Worm (Caenorhabditis elegans) whole organism, young adult: Measurements from ENCODE around the gene C55A1.1.
"Not testable (repeated sequence)": the region's sequence is repeated elsewhere in the genome, so short reads cannot be mapped to it uniquely, and the experiment has no call there.

ENCODE experiments used
- B0261.1 ChIP-seq: sonication (generic microtip); optimal IDR thresholded peaks from 2 replicates; lab custom pipeline; 2016; ENCODE audit warnings: mild to moderate bottlenecking, missing genetic modification characterization, moderate library complexity, missing compliant biosample characterization
- C17E4.6 ChIP-seq: fragments of 200-800 bp; sonication (Bioruptor generic); IDR thresholded peaks from 2 replicates; pipeline ENCODE4 v1.3.6; 2022; ENCODE audit warnings: missing genetic modification reagents, missing genetic modification characterization, missing compliant biosample characterization
- F33H1.4 ChIP-seq: fragments of 200-800 bp; sonication (Bioruptor generic); IDR thresholded peaks from 2 replicates; pipeline ENCODE4 v1.3.6; 2022; ENCODE audit warnings: missing genetic modification reagents, missing genetic modification characterization, missing compliant biosample characterization
- F49E8.2 ChIP-seq: sonication (generic microtip); optimal IDR thresholded peaks from 3 replicates; lab custom pipeline; 2017; ENCODE audit warnings: missing genetic modification characterization, mild to moderate bottlenecking, missing compliant biosample characterization, antibody characterized with exemption, moderate library complexity; ENCODE audit not compliant: insufficient read depth
- F57A8.1 ChIP-seq: fragments of 200-800 bp; sonication (Bioruptor generic); optimal IDR thresholded peaks from 2 replicates; lab custom pipeline; 2018; ENCODE audit warnings: mild to moderate bottlenecking, missing genetic modification characterization, moderate library complexity, missing compliant biosample characterization
- K12H6.12 ChIP-seq: fragments of 200-800 bp; sonication (Bioruptor generic); optimal IDR thresholded peaks from 2 replicates; lab custom pipeline; 2018; ENCODE audit warnings: mild to moderate bottlenecking, missing genetic modification characterization, missing compliant biosample characterization
- Y79H2A.3 ChIP-seq: fragments of 200-800 bp; sonication (Bioruptor generic); conservative IDR thresholded peaks from 2 replicates; pipeline ENCODE4 v1.3.6; 2022; ENCODE audit warnings: missing genetic modification reagents, missing genetic modification characterization, missing compliant biosample characterization
- akir-1 ChIP-seq: fragments of 200-800 bp; sonication (Bioruptor generic); optimal IDR thresholded peaks from 2 replicates; lab custom pipeline; 2018; ENCODE audit warnings: mild to moderate bottlenecking, missing genetic modification characterization, moderate library complexity, missing compliant biosample characterization
- atf-7 ChIP-seq: sonication (generic microtip); optimal IDR thresholded peaks from 2 replicates; lab custom pipeline; 2017; ENCODE audit warnings: mild to moderate bottlenecking, missing genetic modification characterization, missing compliant biosample characterization
- athp-1 ChIP-seq: sonication (generic microtip); optimal IDR thresholded peaks from 2 replicates; lab custom pipeline; 2017; ENCODE audit warnings: mild to moderate bottlenecking, missing genetic modification characterization, missing compliant biosample characterization
- attf-5 ChIP-seq: fragments of 200-800 bp; sonication (Bioruptor generic); optimal IDR thresholded peaks from 2 replicates; lab custom pipeline; 2018; ENCODE audit warnings: mild to moderate bottlenecking, missing genetic modification characterization, missing compliant biosample characterization
- bed-1 ChIP-seq: fragments of 200-800 bp; sonication (Bioruptor generic); IDR thresholded peaks from 2 replicates; pipeline ENCODE4 v1.3.6; 2022; ENCODE audit warnings: missing genetic modification reagents, missing genetic modification characterization, missing compliant biosample characterization
- ceh-79 ChIP-seq: sonication (generic microtip); optimal IDR thresholded peaks from 2 replicates; lab custom pipeline; 2017; ENCODE audit warnings: mild to moderate bottlenecking, missing genetic modification characterization, missing compliant biosample characterization
- dox-1 ChIP-seq: fragments of 200-800 bp; sonication (Bioruptor generic); IDR thresholded peaks from 2 replicates; pipeline ENCODE4 v1.3.6; 2022; ENCODE audit warnings: missing genetic modification reagents, missing genetic modification characterization, missing compliant biosample characterization
- ekl-4 ChIP-seq: fragments of 200-800 bp; sonication (Bioruptor generic); IDR thresholded peaks from 2 replicates; pipeline ENCODE4 v1.3.6; 2022; ENCODE audit warnings: missing genetic modification reagents, missing genetic modification characterization, missing compliant biosample characterization
- ets-4 ChIP-seq: fragments of 200-800 bp; sonication (Bioruptor generic); optimal IDR thresholded peaks from 2 replicates; lab custom pipeline; 2018; ENCODE audit warnings: mild to moderate bottlenecking, missing genetic modification characterization, missing compliant biosample characterization
- gei-17 ChIP-seq: fragments of 200-800 bp; sonication (Bioruptor generic); optimal IDR thresholded peaks from 2 replicates; lab custom pipeline; 2018; ENCODE audit warnings: mild to moderate bottlenecking, missing genetic modification characterization, missing compliant biosample characterization
- hlh-12 ChIP-seq: sonication (generic microtip); optimal IDR thresholded peaks from 2 replicates; lab custom pipeline; 2016; ENCODE audit warnings: missing genetic modification characterization, missing compliant biosample characterization
- hlh-26 ChIP-seq: fragments of 200-800 bp; sonication (Bioruptor generic); conservative IDR thresholded peaks from 2 replicates; pipeline ENCODE4 v1.3.6; 2022; ENCODE audit warnings: missing genetic modification reagents, missing genetic modification characterization, missing compliant biosample characterization
- hmg-20 ChIP-seq: fragments of 200-800 bp; sonication (Bioruptor generic); IDR thresholded peaks from 2 replicates; pipeline ENCODE4 v1.3.6; 2022; ENCODE audit warnings: missing genetic modification reagents, missing genetic modification characterization, missing compliant biosample characterization
- hsf-1 ChIP-seq: fragments of 200-800 bp; sonication (Bioruptor generic); IDR thresholded peaks from 2 replicates; pipeline ENCODE4 v1.3.6; 2022; ENCODE audit warnings: missing genetic modification reagents, missing genetic modification characterization, missing compliant biosample characterization
- lag-1 ChIP-seq: fragments of 200-800 bp; sonication (Bioruptor generic); IDR thresholded peaks from 2 replicates; pipeline ENCODE4 v1.3.6; 2022; ENCODE audit warnings: missing genetic modification reagents, missing genetic modification characterization, missing compliant biosample characterization
- lin-35 ChIP-seq, 3 experiments: fragments of 150-350 bp in 2 of 3; sonication (generic microtip) in 1 of 3; optimal IDR thresholded peaks; 2 replicates each; lab custom pipeline; 2014 to 2018; ENCODE audit warnings: missing biosample characterization in 3 of 3, missing genetic modification characterization in 3 of 3, missing genetic modification reagents in 3 of 3
- lsy-27 ChIP-seq: sonication (generic microtip); optimal IDR thresholded peaks from 2 replicates; lab custom pipeline; 2017; ENCODE audit warnings: missing genetic modification characterization, mild to moderate bottlenecking, missing compliant biosample characterization, antibody characterized with exemption, missing genotype, borderline replicate concordance; ENCODE audit not compliant: insufficient read depth
- mcd-1 ChIP-seq: fragments of 200-800 bp; sonication (Bioruptor generic); IDR thresholded peaks from 2 replicates; pipeline ENCODE4 v1.3.6; 2022; ENCODE audit warnings: missing genetic modification reagents, missing genetic modification characterization, missing compliant biosample characterization
- nfya-2 ChIP-seq: fragments of 200-800 bp; sonication (Bioruptor generic); IDR thresholded peaks from 2 replicates; pipeline ENCODE4 v1.3.6; 2022; ENCODE audit warnings: missing genetic modification reagents, missing genetic modification characterization, missing compliant biosample characterization
- rec-8 ChIP-seq, 2 experiments: sonication (generic microtip); optimal IDR thresholded peaks; 2 replicates each; lab custom pipeline; 2016; ENCODE audit warnings: mild to moderate bottlenecking in 2 of 2, missing genetic modification characterization in 2 of 2, missing genetic modification reagents in 2 of 2, missing genotype in 2 of 2, missing biosample characterization in 1 of 2, missing compliant biosample characterization in 1 of 2, moderate library complexity in 1 of 2
- repo-1 ChIP-seq: sonication (generic microtip); optimal IDR thresholded peaks from 2 replicates; lab custom pipeline; 2017; ENCODE audit warnings: mild to moderate bottlenecking, missing genetic modification characterization, missing compliant biosample characterization
- snpc-1.3 ChIP-seq: sonication (generic microtip); optimal IDR thresholded peaks from 2 replicates; lab custom pipeline; 2017; ENCODE audit warnings: missing genetic modification characterization, mild to moderate bottlenecking, missing compliant biosample characterization, antibody characterized with exemption, moderate library complexity, missing genotype, missing genetic modification reagents; ENCODE audit not compliant: insufficient read depth
- somi-1 ChIP-seq: fragments of 200-800 bp; sonication (Bioruptor generic); optimal IDR thresholded peaks from 2 replicates; lab custom pipeline; 2018; ENCODE audit warnings: mild to moderate bottlenecking, missing genetic modification characterization, missing compliant biosample characterization
- sptf-2 ChIP-seq: fragments of 200-800 bp; sonication (Bioruptor generic); optimal IDR thresholded peaks from 2 replicates; lab custom pipeline; 2018; ENCODE audit warnings: mild to moderate bottlenecking, missing genetic modification characterization, missing compliant biosample characterization
- tbp1 ChIP-seq: fragments of 200-800 bp; sonication (Bioruptor generic); optimal IDR thresholded peaks from 2 replicates; lab custom pipeline; 2018; ENCODE audit warnings: mild to moderate bottlenecking, missing genetic modification characterization, missing compliant biosample characterization
- tlf-1 ChIP-seq: fragments of 200-800 bp; sonication (Bioruptor generic); optimal IDR thresholded peaks from 2 replicates; lab custom pipeline; 2018; ENCODE audit warnings: mild to moderate bottlenecking, missing genetic modification characterization, missing compliant biosample characterization
- unc-130 ChIP-seq: sonication (generic microtip); optimal IDR thresholded peaks from 2 replicates; lab custom pipeline; 2016; ENCODE audit warnings: missing genetic modification reagents, missing genetic modification characterization, missing compliant biosample characterization
- zim-3 ChIP-seq: sonication (generic microtip); optimal IDR thresholded peaks from 2 replicates; lab custom pipeline; 2017; ENCODE audit warnings: mild to moderate bottlenecking, missing genetic modification characterization, moderate library complexity, missing compliant biosample characterization

The C55A1.1 gene

ce11 chrV:15629543-15629942 is 7.9 kb downstream of the C55A1.1 start, which contains the start of gene str-248 (continued):
- no peak for TF ChIP-seq mcd-1
- TF ChIP-seq hlh-26: no peak
- TF ChIP-seq ceh-79 (tag; lab: Kevin White, UChicago): no peak
- TF ChIP-seq tlf-1 (GFP tag; lab: Kevin White, UChicago): no peak
- TF ChIP-seq athp-1 (tag; lab: Kevin White, UChicago): no peak

ce11 chrV:15638853-15639252 is 17.2 kb downstream of the C55A1.1 start, which contains the start of gene srz-44:
Gene srz-44 (minus strand): TSS chrV:15638953.
- TF ChIP-seq nfya-2 (no peak), repo-1 (tag; lab: Kevin White, UChicago) (no peak), F33H1.4 (no peak), dox-1 (GFP tag; lab: Robert Waterston, UW) (no peak), lin-35 (GFP tag; optimal IDR thresholded peaks at IDR 0.05; lab: Kevin White, UChicago) (no peak), ets-4 (GFP tag; lab: Kevin White, UChicago) (no peak), snpc-1.3 (tag; lab: Kevin White, UChicago) (no peak)
- TF ChIP-seq, all 124 proteins: peak for 0

- not testable (repeated sequence) for TF ChIP-seq attf-5; sptf-2 (GFP tag; lab: Kevin White, UChicago); atf-7 (tag; lab: Kevin White, UChicago)
Observed at ce11 chrV:15643192-15643591, 21.6 kb downstream of the C55A1.1 start, which contains the start of gene C55A1.4. Gene C55A1.4 (minus strand): TSS chrV:15643292.

- TF ChIP-seq lag-1 (GFP tag; lab: Robert Waterston, UW): no peak
- no peak for TF ChIP-seq C17E4.6
- TF ChIP-seq K12H6.12 (tag; lab: Kevin White, UChicago): no peak
- no peak for TF ChIP-seq ekl-4 (GFP tag; lab: Robert Waterston, UW)
- no peak for TF ChIP-seq sptf-2 (GFP tag; lab: Kevin White, UChicago)
- TF ChIP-seq hsf-1 (GFP tag; lab: Robert Waterston, UW): no peak
- TF ChIP-seq zim-3 (tag; lab: Kevin White, UChicago): no peak
- no peak for TF ChIP-seq rec-8 (tag; optimal IDR thresholded peaks at IDR 0.05; lab: Kevin White, UChicago)
- TF ChIP-seq hlh-12 (tag; lab: Kevin White, UChicago): no peak
Observed at ce11 chrV:15644575-15644974, 23.0 kb downstream of the C55A1.1 start, which contains the start of gene str-23. Gene str-23 (plus strand): TSS chrV:15644875.

ce11 chrV:15647536-15648085 is 26.0 kb downstream of the C55A1.1 start, which contains the start of the genes C55A1.7 and C55A1.6:
Gene C55A1.7 (minus strand): TSS chrV:15647636.
Gene C55A1.6 (plus strand): TSS chrV:15648035.
- not testable (repeated sequence) for TF ChIP-seq unc-130; akir-1 (GFP tag; lab: Kevin White, UChicago); F57A8.1 (GFP tag; lab: Kevin White, UChicago)

ce11 chrV:15650167-15650566 is 28.5 kb downstream of the C55A1.1 start, which contains the start of gene sru-42:
Gene sru-42 (plus strand): TSS chrV:15650467.
- TF ChIP-seq hmg-20 (GFP tag; lab: Robert Waterston, UW) (no peak), Y79H2A.3 (no peak), F49E8.2 (no peak), somi-1 (no peak), lsy-27 (tag; lab: Kevin White, UChicago) (no peak), tbp1 (GFP tag; lab: Kevin White, UChicago) (no peak), gei-17 (GFP tag; lab: Kevin White, UChicago) (no peak), bed-1 (GFP tag; lab: Robert Waterston, UW) (no peak), repo-1 (tag; lab: Kevin White, UChicago) (no peak), B0261.1 (tag; lab: Kevin White, UChicago) (no peak)
